Worm (Caenorhabditis elegans) whole organism, midembryonic: Measurements from ENCODE around the gene sdz-8.
A peak's percentile ranks its signal among the peaks of the same experiment; 100 is the strongest.

Experiments
- T22C8.4 ChIP-seq: fragments of 200-800 bp; sonication (Bioruptor generic); IDR thresholded peaks from 2 replicates; pipeline ENCODE4 v1.3.6; 2022; ENCODE audit warnings: missing genetic modification characterization, missing compliant biosample characterization
- cog-1 ChIP-seq: sonication (generic microtip); optimal IDR thresholded peaks from 2 replicates; lab custom pipeline; 2016; ENCODE audit warnings: missing genetic modification characterization, missing compliant biosample characterization
- flt-1 ChIP-seq: fragments of 200-800 bp; sonication (Bioruptor generic); IDR thresholded peaks from 2 replicates; pipeline ENCODE4 v1.3.6; 2022; ENCODE audit warnings: missing genetic modification characterization, missing compliant biosample characterization
- klf-2 ChIP-seq: fragments of 200-800 bp; sonication (Bioruptor generic); conservative IDR thresholded peaks from 2 replicates; pipeline ENCODE4 v1.3.6; 2022; ENCODE audit warnings: missing genetic modification reagents, missing genetic modification characterization, missing compliant biosample characterization
- med-1 ChIP-seq: sonication (generic microtip); optimal IDR thresholded peaks from 2 replicates; lab custom pipeline; 2017; ENCODE audit warnings: missing genetic modification characterization, mild to moderate bottlenecking, missing compliant biosample characterization, antibody characterized with exemption, missing genetic modification reagents; ENCODE audit not compliant: insufficient read depth
- ref-1 ChIP-seq: fragments of 200-800 bp; sonication (Bioruptor generic); conservative IDR thresholded peaks from 2 replicates; pipeline ENCODE4 v1.3.6; 2022; ENCODE audit warnings: missing genetic modification reagents, missing genetic modification characterization, missing compliant biosample characterization
- tab-1 ChIP-seq: fragments of 200-800 bp; sonication (Bioruptor generic); IDR thresholded peaks from 2 replicates; pipeline ENCODE4 v1.3.6; 2022; ENCODE audit warnings: missing genetic modification characterization, missing compliant biosample characterization
- ztf-23 ChIP-seq: fragments of 200-800 bp; sonication (Bioruptor generic); IDR thresholded peaks from 2 replicates; pipeline ENCODE4 v1.3.6; 2022; ENCODE audit warnings: missing genetic modification reagents, missing genetic modification characterization, missing compliant biosample characterization
- ztf-29 ChIP-seq: fragments of 200-800 bp; sonication (Bioruptor generic); IDR thresholded peaks from 2 replicates; pipeline ENCODE4 v1.3.6; 2022; ENCODE audit warnings: missing genetic modification reagents, missing genetic modification characterization, missing compliant biosample characterization

sdz-8 gene

ce11 chrV:11513432-11513831 lies 2.6 kb downstream of the sdz-8 start, which contains the start of gene C55A6.3:
Gene C55A6.3, minus strand, starts transcription at chrV:11513532.
- TF ChIP-seq ztf-29 (GFP tag; lab: Robert Waterston, UW) = no peak
- no peak for TF ChIP-seq klf-2
- TF ChIP-seq ztf-23 (GFP tag; lab: Robert Waterston, UW) = no peak
- TF ChIP-seq ref-1 (GFP tag; lab: Robert Waterston, UW) = no peak
- TF ChIP-seq cog-1 (tag; lab: Kevin White, UChicago) = no peak
- no peak for TF ChIP-seq T22C8.4 (GFP tag; lab: Robert Waterston, UW)
- no peak for TF ChIP-seq med-1 (GFP tag; lab: Kevin White, UChicago)
- TF ChIP-seq flt-1 (GFP tag; lab: Robert Waterston, UW) = no peak
- no peak for TF ChIP-seq tab-1 (GFP tag; lab: Robert Waterston, UW)

- TF ChIP-seq med-1 (GFP tag; lab: Kevin White, UChicago) (no peak), ztf-29 (GFP tag; lab: Robert Waterston, UW) (no peak), klf-2 (no peak), ztf-23 (GFP tag; lab: Robert Waterston, UW) (no peak), T22C8.4 (GFP tag; lab: Robert Waterston, UW) (no peak), cog-1 (tag; lab: Kevin White, UChicago) (no peak), ref-1 (GFP tag; lab: Robert Waterston, UW) (no peak), flt-1 (GFP tag; lab: Robert Waterston, UW) (no peak), tab-1 (GFP tag; lab: Robert Waterston, UW) (no peak)
These were observed 7.2 kb downstream of the sdz-8 start, which contains the start of gene ttll-5 for ce11 chrV:11508773-11509172. Gene ttll-5, plus strand, starts transcription at chrV:11509060.

- no peak for TF ChIP-seq ztf-29 (GFP tag; lab: Robert Waterston, UW)
- TF ChIP-seq ref-1 (GFP tag; lab: Robert Waterston, UW) = no peak
- no peak for TF ChIP-seq cog-1 (tag; lab: Kevin White, UChicago)
- TF ChIP-seq tab-1 (GFP tag; lab: Robert Waterston, UW) = no peak
- no peak for TF ChIP-seq klf-2
- TF ChIP-seq flt-1 (GFP tag; lab: Robert Waterston, UW) = no peak
- TF ChIP-seq T22C8.4 (GFP tag; lab: Robert Waterston, UW) = no peak
- no peak for TF ChIP-seq ztf-23 (GFP tag; lab: Robert Waterston, UW)
- no peak for TF ChIP-seq med-1 (GFP tag; lab: Kevin White, UChicago)
These were observed 9.6 kb downstream of the sdz-8 start for ce11 chrV:11506347-11506746.

ce11 chrV:11504853-11505397 lies 11.1 kb downstream of the sdz-8 start, which contains the start of the genes C55A6.1 and C55A6.10:
Gene C55A6.1, minus strand, starts transcription at chrV:11504968.
Gene C55A6.10, plus strand, starts transcription at chrV:11505347.
- TF ChIP-seq cog-1 (tag; lab: Kevin White, UChicago) = peak; percentile 1
- 0 out of 2 replicates have a peak, but pooled peaks have one; percentile 39 for TF ChIP-seq tab-1 (GFP tag; lab: Robert Waterston, UW)
- TF ChIP-seq ztf-23 (GFP tag; lab: Robert Waterston, UW) = peak; percentile 68; the same call in 1 of the 2 replicates
- TF ChIP-seq flt-1 (GFP tag; lab: Robert Waterston, UW) = 0 out of 2 replicates have a peak, but pooled peaks have one; percentile 24

- 0 out of 2 replicates have a peak, but pooled peaks have one; percentile 32 for TF ChIP-seq ztf-23 (GFP tag; lab: Robert Waterston, UW)
- no peak for TF ChIP-seq ref-1 (GFP tag; lab: Robert Waterston, UW)
These were observed 12.8 kb downstream of the sdz-8 start, which contains the start of gene C55A6.12 for ce11 chrV:11503081-11503751. Gene C55A6.12, minus strand, starts transcription at chrV:11503131.

- TF ChIP-seq tab-1 (GFP tag; lab: Robert Waterston, UW) (no peak), T22C8.4 (GFP tag; lab: Robert Waterston, UW) (no peak), med-1 (GFP tag; lab: Kevin White, UChicago) (no peak), ztf-29 (GFP tag; lab: Robert Waterston, UW) (no peak), ref-1 (GFP tag; lab: Robert Waterston, UW) (no peak), flt-1 (GFP tag; lab: Robert Waterston, UW) (no peak), ztf-23 (GFP tag; lab: Robert Waterston, UW) (no peak), klf-2 (no peak), cog-1 (tag; lab: Kevin White, UChicago) (no peak)
These were observed 15.0 kb downstream of the sdz-8 start for ce11 chrV:11500980-11501379.

- TF ChIP-seq cog-1 (tag; lab: Kevin White, UChicago) = no peak
- no peak for TF ChIP-seq ztf-23 (GFP tag; lab: Robert Waterston, UW)
- no peak for TF ChIP-seq tab-1 (GFP tag; lab: Robert Waterston, UW)
- no peak for TF ChIP-seq flt-1 (GFP tag; lab: Robert Waterston, UW)
- no peak for TF ChIP-seq med-1 (GFP tag; lab: Kevin White, UChicago)
- TF ChIP-seq ztf-29 (GFP tag; lab: Robert Waterston, UW) = no peak
- TF ChIP-seq ref-1 (GFP tag; lab: Robert Waterston, UW) = no peak
- no peak for TF ChIP-seq T22C8.4 (GFP tag; lab: Robert Waterston, UW)
- TF ChIP-seq klf-2 = no peak
These were observed 16.2 kb downstream of the sdz-8 start for ce11 chrV:11499786-11500185.

ce11 chrV:11497475-11497874 lies 18.5 kb downstream of the sdz-8 start:
- no peak for TF ChIP-seq flt-1 (GFP tag; lab: Robert Waterston, UW)
- TF ChIP-seq ztf-23 (GFP tag; lab: Robert Waterston, UW) = no peak

- TF ChIP-seq ztf-29 (GFP tag; lab: Robert Waterston, UW) = no peak
- TF ChIP-seq tab-1 (GFP tag; lab: Robert Waterston, UW) = no peak
- no peak for TF ChIP-seq ztf-23 (GFP tag; lab: Robert Waterston, UW)
- TF ChIP-seq flt-1 (GFP tag; lab: Robert Waterston, UW) = no peak
- no peak for TF ChIP-seq ref-1 (GFP tag; lab: Robert Waterston, UW)
- TF ChIP-seq cog-1 (tag; lab: Kevin White, UChicago) = no peak
- no peak for TF ChIP-seq T22C8.4 (GFP tag; lab: Robert Waterston, UW)
These were observed 19.7 kb downstream of the sdz-8 start, which contains the start of gene htrl-1 for ce11 chrV:11496283-11496682. Gene htrl-1, minus strand, starts transcription at chrV:11496383.
